Worm (Caenorhabditis elegans): ENCODE results near the gene H35B03.1.

Gene H35B03.1

DNA sequence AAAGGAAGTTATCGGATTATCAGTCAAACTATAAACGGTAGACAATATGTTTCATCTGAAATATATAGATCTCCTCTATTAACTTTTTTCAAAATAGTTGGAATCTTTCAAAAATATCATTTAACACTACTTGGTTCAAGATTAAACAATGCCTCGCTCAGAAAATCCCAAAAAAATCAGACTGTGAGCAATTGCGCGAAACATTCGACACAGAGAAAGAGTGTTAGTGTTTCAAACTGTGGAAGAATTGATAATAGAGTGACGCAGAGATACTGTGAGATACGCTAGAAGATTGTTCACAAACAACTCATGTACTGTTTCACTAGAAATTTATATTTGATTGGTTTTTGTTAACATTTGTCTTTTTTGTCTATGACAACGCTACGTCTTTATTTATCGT, 15.6 kb downstream of the H35B03.1 start, which contains the start of gene chil-11:
chil-11 (plus strand) TSS at position 301 of the 400 bp plus-strand sequence.
- TF ChIP-seq ceh-13 (GFP tag; optimal IDR thresholded peaks at IDR 0.05), result no peak
- no peak for TF ChIP-seq flt-1 (GFP tag; IDR thresholded peaks at IDR 0.05)
- TF ChIP-seq tbx-37 (GFP tag; conservative IDR thresholded peaks at IDR 0.05), result no peak

ce11 chrIV:5744114-5744513, 18.7 kb downstream of the H35B03.1 start, which contains the start of gene C45E5.1:
Gene C45E5.1 (plus strand): TSS chrIV:5744403.
- TF ChIP-seq hnd-1 (tag; optimal IDR thresholded peaks at IDR 0.05) (no peak), hmg-4 (GFP tag; optimal IDR thresholded peaks at IDR 0.05) (no peak), F13C5.2 (tag; optimal IDR thresholded peaks at IDR 0.05) (no peak), pes-1 (GFP tag; IDR thresholded peaks at IDR 0.05) (no peak), hmbx-1 (tag; optimal IDR thresholded peaks at IDR 0.05) (no peak), sea-1 (GFP tag; conservative IDR thresholded peaks at IDR 0.05) (no peak), ama-1 (optimal IDR thresholded peaks at IDR 0.05) (no peak), aly-1 (tag; optimal IDR thresholded peaks at IDR 0.05) (no peak), scrt-1 (GFP tag; IDR thresholded peaks at IDR 0.05) (no peak), tra-4 (tag; optimal IDR thresholded peaks at IDR 0.05) (no peak), flt-1 (GFP tag; IDR thresholded peaks at IDR 0.05) (no peak), tbx-11 (GFP tag; IDR thresholded peaks at IDR 0.05) (no peak), ceh-36 (tag; optimal IDR thresholded peaks at IDR 0.05) (no peak), ets-7 (tag; optimal IDR thresholded peaks at IDR 0.05) (no peak), B0310.2 (tag; optimal IDR thresholded peaks at IDR 0.05) (no peak), ceh-13 (GFP tag; optimal IDR thresholded peaks at IDR 0.05) (no peak)

- TF ChIP-seq tra-4 (tag; optimal IDR thresholded peaks at IDR 0.05) (no peak), ets-7 (tag; optimal IDR thresholded peaks at IDR 0.05) (no peak), hmbx-1 (tag; optimal IDR thresholded peaks at IDR 0.05) (no peak), scrt-1 (GFP tag; IDR thresholded peaks at IDR 0.05) (no peak), hmg-4 (GFP tag; optimal IDR thresholded peaks at IDR 0.05) (no peak), ceh-36 (tag; optimal IDR thresholded peaks at IDR 0.05) (no peak), ceh-13 (GFP tag; optimal IDR thresholded peaks at IDR 0.05) (no peak), ama-1 (optimal IDR thresholded peaks at IDR 0.05) (no peak), hnd-1 (tag; optimal IDR thresholded peaks at IDR 0.05) (no peak), F13C5.2 (tag; optimal IDR thresholded peaks at IDR 0.05) (no peak), tbx-37 (GFP tag; conservative IDR thresholded peaks at IDR 0.05) (no peak), pes-1 (GFP tag; IDR thresholded peaks at IDR 0.05) (no peak), flt-1 (GFP tag; IDR thresholded peaks at IDR 0.05) (no peak)
Observed at ce11 chrIV:5749874-5750273, 24.5 kb downstream of the H35B03.1 start.

DNA sequence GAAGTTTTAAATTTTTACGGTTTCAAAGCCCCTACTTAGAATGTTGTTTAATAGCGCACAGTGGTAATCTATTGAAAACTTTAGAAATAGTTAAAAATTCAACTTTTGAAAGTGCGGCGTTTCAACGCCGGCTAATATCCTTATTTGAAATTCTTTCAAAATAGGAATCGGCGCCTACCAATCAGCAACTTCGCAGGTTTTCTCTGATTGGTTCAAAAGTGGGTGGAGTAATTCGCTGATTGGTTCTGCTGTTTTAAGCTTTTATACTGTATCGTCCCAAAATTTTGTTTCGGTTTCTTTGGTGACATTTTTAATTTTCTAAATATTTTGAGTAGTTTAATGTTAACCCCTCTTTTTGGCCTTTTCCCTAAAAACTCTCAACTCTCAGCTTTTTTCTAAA, 26.6 kb downstream of the H35B03.1 start:
- TF ChIP-seq tra-4 (tag; optimal IDR thresholded peaks at IDR 0.05) (no peak), B0310.2 (tag; optimal IDR thresholded peaks at IDR 0.05) (no peak), ets-7 (tag; optimal IDR thresholded peaks at IDR 0.05) (no peak), ceh-36 (tag; optimal IDR thresholded peaks at IDR 0.05) (no peak), aly-1 (tag; optimal IDR thresholded peaks at IDR 0.05) (no peak), ama-1 (optimal IDR thresholded peaks at IDR 0.05) (no peak)

DNA sequence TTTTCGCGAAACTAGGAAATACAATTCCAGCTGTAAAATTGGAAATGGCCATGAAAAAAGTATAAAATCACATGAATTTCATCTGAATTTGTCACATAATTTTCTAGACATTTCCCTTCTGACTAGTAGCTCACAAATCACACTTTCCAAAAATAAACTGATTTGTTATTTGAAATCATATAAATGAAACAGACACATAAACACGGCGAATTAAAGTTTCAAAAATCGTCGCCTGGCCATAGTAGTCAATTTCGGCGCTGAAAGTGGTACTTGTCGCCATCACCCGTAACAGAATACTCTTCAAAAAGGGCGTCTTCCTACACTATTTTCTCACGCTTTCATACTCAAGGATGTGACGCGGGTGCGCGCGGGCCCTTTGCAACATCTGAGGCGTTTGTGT, 27.3 kb downstream of the H35B03.1 start:
- TF ChIP-seq tra-4 (tag; optimal IDR thresholded peaks at IDR 0.05) (no peak), ets-7 (tag; optimal IDR thresholded peaks at IDR 0.05) (no peak), flt-1 (GFP tag; IDR thresholded peaks at IDR 0.05) (no peak), B0310.2 (tag; optimal IDR thresholded peaks at IDR 0.05) (no peak), aly-1 (tag; optimal IDR thresholded peaks at IDR 0.05) (no peak), ceh-13 (GFP tag; optimal IDR thresholded peaks at IDR 0.05) (no peak)

DNA sequence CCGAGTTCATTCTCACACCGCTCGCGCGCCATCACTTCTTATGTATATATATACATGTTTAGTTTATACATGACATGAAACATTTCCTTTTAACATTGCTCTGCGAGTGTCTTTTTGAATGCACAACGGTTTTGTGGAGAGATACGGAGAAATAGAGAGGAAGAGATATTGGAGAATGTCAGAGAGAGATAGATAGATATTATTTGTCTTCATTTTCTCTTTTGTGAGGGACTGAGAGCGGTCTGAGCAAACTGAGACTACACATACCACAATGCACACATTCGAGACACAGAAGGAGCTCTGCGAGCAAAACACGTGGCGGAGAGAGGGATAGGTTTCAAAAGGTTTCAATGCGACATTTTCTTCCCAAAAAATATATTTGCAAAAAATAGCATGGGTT, 27.9 kb downstream of the H35B03.1 start:
- TF ChIP-seq flt-1 (GFP tag; IDR thresholded peaks at IDR 0.05) (no peak), sea-1 (GFP tag; conservative IDR thresholded peaks at IDR 0.05) (no peak), ama-1 (optimal IDR thresholded peaks at IDR 0.05) (no peak), tbx-37 (GFP tag; conservative IDR thresholded peaks at IDR 0.05) (no peak), F13C5.2 (tag; optimal IDR thresholded peaks at IDR 0.05) (no peak), tra-4 (tag; optimal IDR thresholded peaks at IDR 0.05) (no peak), pes-1 (GFP tag; IDR thresholded peaks at IDR 0.05) (no peak), hnd-1 (tag; optimal IDR thresholded peaks at IDR 0.05) (no peak)

ce11 chrIV:5753954-5754543, 28.6 kb downstream of the H35B03.1 start:
- no peak for TF ChIP-seq ets-7 (tag; optimal IDR thresholded peaks at IDR 0.05)
- TF ChIP-seq tbx-37 (GFP tag; conservative IDR thresholded peaks at IDR 0.05), result 0 out of 2 replicates have a peak, but pooled peaks have one; percentile 8
- TF ChIP-seq flt-1 (GFP tag; IDR thresholded peaks at IDR 0.05), result no peak

DNA sequence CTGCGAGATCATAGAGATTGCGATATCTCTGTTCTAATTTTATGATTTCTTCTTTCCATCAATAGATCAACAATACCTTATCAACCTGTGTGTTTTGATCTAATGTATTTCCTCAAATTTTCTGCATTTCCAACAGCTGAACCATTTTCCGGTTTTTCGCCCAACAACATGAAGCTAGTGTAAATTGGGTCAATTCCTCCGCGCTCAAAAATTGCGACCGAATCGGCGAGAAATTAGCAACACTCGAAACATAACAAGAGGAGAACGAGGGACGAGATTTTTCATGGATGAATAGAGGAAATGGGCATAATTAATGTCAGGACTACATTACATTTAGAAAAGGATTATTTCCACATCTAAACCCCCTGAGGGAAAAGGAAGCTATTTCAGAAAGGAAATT, 29.4 kb downstream of the H35B03.1 start:
- TF ChIP-seq ceh-36 (tag; optimal IDR thresholded peaks at IDR 0.05), result no peak
- no peak for TF ChIP-seq tbx-37 (GFP tag; conservative IDR thresholded peaks at IDR 0.05)
- TF ChIP-seq hnd-1 (tag; optimal IDR thresholded peaks at IDR 0.05), result no peak
- TF ChIP-seq tbx-11 (GFP tag; IDR thresholded peaks at IDR 0.05), result no peak
- TF ChIP-seq B0310.2 (tag; optimal IDR thresholded peaks at IDR 0.05), result no peak
- TF ChIP-seq ama-1 (optimal IDR thresholded peaks at IDR 0.05), result no peak
- no peak for TF ChIP-seq tra-4 (tag; optimal IDR thresholded peaks at IDR 0.05)
- TF ChIP-seq ets-7 (tag; optimal IDR thresholded peaks at IDR 0.05), result no peak
- TF ChIP-seq hmg-4 (GFP tag; optimal IDR thresholded peaks at IDR 0.05), result no peak
- TF ChIP-seq sea-1 (GFP tag; conservative IDR thresholded peaks at IDR 0.05), result no peak
- no peak for TF ChIP-seq F13C5.2 (tag; optimal IDR thresholded peaks at IDR 0.05)

- no peak for TF ChIP-seq tbx-11 (GFP tag; IDR thresholded peaks at IDR 0.05)
- TF ChIP-seq tra-4 (tag; optimal IDR thresholded peaks at IDR 0.05), result no peak
- no peak for TF ChIP-seq ceh-36 (tag; optimal IDR thresholded peaks at IDR 0.05)
- TF ChIP-seq ama-1 (optimal IDR thresholded peaks at IDR 0.05), result no peak
- no peak for TF ChIP-seq ceh-13 (GFP tag; optimal IDR thresholded peaks at IDR 0.05)
- no peak for TF ChIP-seq flt-1 (GFP tag; IDR thresholded peaks at IDR 0.05)
- no peak for TF ChIP-seq hnd-1 (tag; optimal IDR thresholded peaks at IDR 0.05)
- no peak for TF ChIP-seq hmbx-1 (tag; optimal IDR thresholded peaks at IDR 0.05)
- no peak for TF ChIP-seq hmg-4 (GFP tag; optimal IDR thresholded peaks at IDR 0.05)
- TF ChIP-seq ets-7 (tag; optimal IDR thresholded peaks at IDR 0.05), result no peak
- TF ChIP-seq F13C5.2 (tag; optimal IDR thresholded peaks at IDR 0.05), result no peak
- TF ChIP-seq pes-1 (GFP tag; IDR thresholded peaks at IDR 0.05), result no peak
- no peak for TF ChIP-seq aly-1 (tag; optimal IDR thresholded peaks at IDR 0.05)
Observed at ce11 chrIV:5755922-5756321, 30.5 kb downstream of the H35B03.1 start.
